Worm (Caenorhabditis elegans) whole organism, L1 larva: ENCODE results near the gene nhr-195.

Experiments used
- ceh-90 ChIP-seq: sonication (generic microtip); optimal IDR thresholded peaks from 2 replicates; lab custom pipeline; 2016; ENCODE audit warnings: missing genetic modification characterization, missing compliant biosample characterization
- egl-27 ChIP-seq, 2 experiments: fragments of 150-350 bp in 1 of 2; sonication (generic microtip); optimal IDR thresholded peaks; 3 replicates each; lab custom pipeline; 2017 to 2018; ENCODE audit warnings: missing biosample characterization in 2 of 2, missing genetic modification characterization in 2 of 2, missing genetic modification reagents in 2 of 2
- fkh-10 ChIP-seq: sonication (generic microtip); optimal IDR thresholded peaks from 2 replicates; lab custom pipeline; 2017; ENCODE audit warnings: missing biosample characterization, missing genetic modification reagents, missing genetic modification characterization
- lin-15B ChIP-seq: fragments of 150-350 bp; sonication (generic microtip); optimal IDR thresholded peaks from 3 replicates; lab custom pipeline; 2014; ENCODE audit warnings: missing biosample characterization, missing genetic modification characterization
- mdl-1 ChIP-seq, 2 experiments: fragments of 150-350 bp; optimal IDR thresholded peaks; 2 replicates each; lab custom pipeline; 2014 to 2017; ENCODE audit warnings: missing biosample characterization in 2 of 2, missing genetic modification characterization in 2 of 2, inconsistent platforms in 1 of 2
- nhr-12 ChIP-seq: sonication (generic microtip); optimal IDR thresholded peaks from 2 replicates; lab custom pipeline; 2017; ENCODE audit warnings: missing biosample characterization, missing genetic modification characterization
- nhr-77 ChIP-seq: fragments of 150-350 bp; optimal IDR thresholded peaks from 2 replicates; lab custom pipeline; 2014; ENCODE audit warnings: missing biosample characterization, missing genetic modification characterization
- pqm-1 ChIP-seq: sonication (generic microtip); optimal IDR thresholded peaks from 3 replicates; lab custom pipeline; 2017; ENCODE audit warnings: missing biosample characterization, missing genetic modification characterization
- sptf-1 ChIP-seq: fragments of 150-350 bp; optimal IDR thresholded peaks from 2 replicates; lab custom pipeline; 2014; ENCODE audit warnings: missing biosample characterization, missing genetic modification characterization
- ztf-11 ChIP-seq, 2 experiments: sonication (generic microtip); optimal IDR thresholded peaks; 2 replicates each; lab custom pipeline; 2016 to 2017; ENCODE audit warnings: missing genetic modification characterization in 2 of 2, missing biosample characterization in 1 of 2, missing compliant biosample characterization in 1 of 2

ce11 chrV:9001175-9001574, 29.0 kb upstream of the nhr-195 start, which contains the start of gene F59E11.2:
- TF ChIP-seq mdl-1 (tag; optimal IDR thresholded peaks at IDR 0.05; lab: Kevin White, UChicago) (no peak), ztf-11 (tag; optimal IDR thresholded peaks at IDR 0.05; lab: Kevin White, UChicago) (no peak), sptf-1 (tag; lab: Kevin White, UChicago) (no peak), pqm-1 (tag; lab: Kevin White, UChicago) (no peak), fkh-10 (GFP tag; lab: Kevin White, UChicago) (no peak), egl-27 (tag; optimal IDR thresholded peaks at IDR 0.05; lab: Kevin White, UChicago) (no peak), nhr-12 (no peak), nhr-77 (tag; lab: Kevin White, UChicago) (no peak), lin-15B (tag; lab: Kevin White, UChicago) (no peak), ceh-90 (tag; lab: Kevin White, UChicago) (no peak)
